Worm (Caenorhabditis elegans) whole organism, L3 larva: ENCODE measurements around the gene C30B5.6.

Experiments used
- ama-1 ChIP-seq: fragments of 150-350 bp; optimal IDR thresholded peaks from 2 replicates; lab custom pipeline; 2018
- elt-3 ChIP-seq, 3 experiments: fragments of 150-350 bp in 1 of 3; sonication (generic microtip) in 2 of 3; optimal IDR thresholded peaks; 2 replicates in 2 of 3; 4 replicates in 1 of 3; lab custom pipeline; 2014 to 2017; ENCODE audit warnings: missing biosample characterization in 3 of 3, missing genetic modification characterization in 3 of 3
- hmg-11 ChIP-seq: sonication (generic microtip); optimal IDR thresholded peaks from 2 replicates; lab custom pipeline; 2016; ENCODE audit warnings: missing genetic modification characterization, missing compliant biosample characterization
- nhr-28 ChIP-seq: fragments of 150-350 bp; optimal IDR thresholded peaks from 2 replicates; lab custom pipeline; 2014; ENCODE audit warnings: missing biosample characterization, missing genetic modification characterization
- nhr-76 ChIP-seq: fragments of 150-350 bp; sonication (generic microtip); optimal IDR thresholded peaks from 5 replicates; lab custom pipeline; 2014; ENCODE audit warnings: missing biosample characterization, missing genetic modification characterization
- tbx-2 ChIP-seq: sonication (generic microtip); optimal IDR thresholded peaks from 2 replicates; lab custom pipeline; 2016; ENCODE audit warnings: mild to moderate bottlenecking, missing genetic modification characterization, missing compliant biosample characterization
- unc-62 ChIP-seq: fragments of 150-350 bp; sonication (generic microtip); optimal IDR thresholded peaks from 4 replicates; lab custom pipeline; 2014; ENCODE audit warnings: missing biosample characterization, missing genetic modification reagents, missing genetic modification characterization
- zag-1 ChIP-seq: fragments of 150-350 bp; optimal IDR thresholded peaks from 2 replicates; lab custom pipeline; 2014; ENCODE audit warnings: missing biosample characterization, missing genetic modification characterization

ce11 chrII:6208116-6208515 lies 14.3 kb downstream of the C30B5.6 start, which contains the start of gene daf-37:
- TF ChIP-seq hmg-11 (tag; lab: Kevin White, UChicago) (no peak), tbx-2 (no peak), zag-1 (tag; lab: Kevin White, UChicago) (no peak), ama-1 (no peak), nhr-76 (tag; lab: Kevin White, UChicago) (no peak), nhr-28 (no peak), unc-62 (GFP tag; lab: Kevin White, UChicago) (no peak), elt-3 (tag; optimal IDR thresholded peaks at IDR 0.05; lab: Kevin White, UChicago) (no peak)
